Fruit fly (Drosophila melanogaster) whole organism, embryonic: ENCODE measurements around the gene H.

ENCODE experiments used
- Atf6 ChIP-seq: fragments of 200-800 bp; sonication (Bioruptor generic); IDR thresholded peaks from 2 replicates; pipeline ENCODE4 v1.3.6; 2022; ENCODE audit warnings: missing biosample characterization, missing genetic modification characterization
- CG10462 ChIP-seq: fragments of 200-800 bp; sonication (Bioruptor generic); optimal IDR thresholded peaks from 2 replicates; lab custom pipeline; 2016; ENCODE audit warnings: missing biosample characterization, missing genetic modification characterization
- CG10543 ChIP-seq: fragments of 200-800 bp; sonication (Bioruptor generic); optimal IDR thresholded peaks from 3 replicates; lab custom pipeline; 2017; ENCODE audit warnings: missing biosample characterization, mild to moderate bottlenecking, missing genetic modification characterization, moderate library complexity
- CG13424 ChIP-seq: fragments of 200-800 bp; sonication (Bioruptor generic); optimal IDR thresholded peaks from 2 replicates; lab custom pipeline; 2019; ENCODE audit warnings: missing biosample characterization, mild to moderate bottlenecking, missing genetic modification characterization, moderate library complexity
- CG13775 ChIP-seq: fragments of 200-800 bp; sonication (Bioruptor generic); optimal IDR thresholded peaks from 3 replicates; lab custom pipeline; 2017; ENCODE audit warnings: missing biosample characterization, mild to moderate bottlenecking, missing genetic modification characterization
- CG13894 ChIP-seq: fragments of 200-800 bp; sonication (Bioruptor generic); optimal IDR thresholded peaks from 3 replicates; lab custom pipeline; 2018; ENCODE audit warnings: missing biosample characterization, mild to moderate bottlenecking, missing genetic modification characterization, moderate library complexity
- CG14014 ChIP-seq: fragments of 200-800 bp; sonication (Bioruptor generic); IDR thresholded peaks from 2 replicates; pipeline ENCODE4 v1.3.6; 2022; ENCODE audit warnings: missing biosample characterization, missing genetic modification characterization
- CG16815 ChIP-seq: fragments of 200-800 bp; sonication (Bioruptor generic); optimal IDR thresholded peaks from 3 replicates; lab custom pipeline; 2017; ENCODE audit warnings: missing biosample characterization, mild to moderate bottlenecking, missing genetic modification characterization
- CG17328 ChIP-seq: fragments of 200-800 bp; sonication (Bioruptor generic); IDR thresholded peaks from 2 replicates; pipeline ENCODE4 v1.3.6; 2022; ENCODE audit warnings: missing biosample characterization, missing genetic modification characterization
- CG17568 ChIP-seq: fragments of 200-800 bp; sonication (Bioruptor generic); optimal IDR thresholded peaks from 2 replicates; lab custom pipeline; 2018; ENCODE audit warnings: missing biosample characterization, mild to moderate bottlenecking, missing genetic modification characterization, moderate library complexity
- CG17802 ChIP-seq: fragments of 200-800 bp; sonication (Bioruptor generic); optimal IDR thresholded peaks from 2 replicates; lab custom pipeline; 2018; ENCODE audit warnings: missing biosample characterization, mild to moderate bottlenecking, missing genetic modification characterization, moderate library complexity
- CG32532 ChIP-seq: fragments of 200-800 bp; sonication (Bioruptor generic); IDR thresholded peaks from 2 replicates; pipeline ENCODE4 v1.3.6; 2022; ENCODE audit warnings: missing biosample characterization, missing genetic modification characterization
- CG33213 ChIP-seq: fragments of 200-800 bp; sonication (Bioruptor generic); optimal IDR thresholded peaks from 3 replicates; lab custom pipeline; 2016; ENCODE audit warnings: missing biosample characterization, missing genetic modification characterization
- CG5180 ChIP-seq: fragments of 200-800 bp; sonication (Bioruptor generic); optimal IDR thresholded peaks from 3 replicates; lab custom pipeline; 2017; ENCODE audit warnings: missing biosample characterization, missing genetic modification characterization, mild to moderate bottlenecking, moderate library complexity, missing genetic modification reagents
- CG5245 ChIP-seq: fragments of 200-800 bp; sonication (Bioruptor generic); optimal IDR thresholded peaks from 3 replicates; lab custom pipeline; 2016; ENCODE audit warnings: missing biosample characterization, missing genetic modification characterization
- CG6175 ChIP-seq: fragments of 200-800 bp; sonication (Bioruptor generic); IDR thresholded peaks from 3 replicates; pipeline ENCODE4 v1.3.6; 2022; ENCODE audit warnings: missing biosample characterization, missing genetic modification characterization
- CG8281 ChIP-seq: fragments of 200-800 bp; sonication (Bioruptor generic); optimal IDR thresholded peaks from 2 replicates; lab custom pipeline; 2018; ENCODE audit warnings: missing biosample characterization, mild to moderate bottlenecking, missing genetic modification characterization, moderate library complexity
- CG8290 ChIP-seq, 3 experiments: fragments of 200-800 bp; sonication (Bioruptor generic); optimal IDR thresholded peaks; 2 replicates each; lab custom pipeline; 2016 to 2019; ENCODE audit warnings: missing biosample characterization in 3 of 3, missing genetic modification characterization in 3 of 3, mild to moderate bottlenecking in 2 of 3, moderate library complexity in 1 of 3
- CHES-1-like ChIP-seq: fragments of 200-800 bp; sonication (Bioruptor generic); optimal IDR thresholded peaks from 2 replicates; lab custom pipeline; 2016; ENCODE audit warnings: missing biosample characterization, missing genetic modification characterization
- Deaf1 ChIP-seq: fragments of 200-800 bp; optimal IDR thresholded peaks from 3 replicates; lab custom pipeline; 2019; ENCODE audit warnings: missing biosample characterization, mild to moderate bottlenecking, missing genetic modification characterization, moderate library complexity
- ERR ChIP-seq: fragments of 200-800 bp; sonication (Bioruptor generic); optimal IDR thresholded peaks from 2 replicates; lab custom pipeline; 2016; ENCODE audit warnings: missing biosample characterization, missing genetic modification characterization
- HLH3B ChIP-seq: fragments of 200-800 bp; sonication (Bioruptor generic); IDR thresholded peaks from 2 replicates; pipeline ENCODE4 v1.3.6; 2022; ENCODE audit warnings: missing biosample characterization, missing genetic modification characterization
- HLH4C ChIP-seq: fragments of 200-800 bp; sonication (Bioruptor generic); IDR thresholded peaks from 3 replicates; pipeline ENCODE4 v1.3.6; 2022; ENCODE audit warnings: missing biosample characterization, missing genetic modification characterization; ENCODE audit not compliant: partially characterized antibody
- Med ChIP-seq: fragments of 200-800 bp; sonication (Bioruptor generic); peaks from one replicate; lab custom pipeline; 2016; ENCODE audit warnings: missing biosample characterization, missing genetic modification characterization, mild to moderate bottlenecking, inconsistent platforms, moderate library complexity
- NfI ChIP-seq: fragments of 200-800 bp; sonication (Bioruptor generic); optimal IDR thresholded peaks from 3 replicates; lab custom pipeline; 2018; ENCODE audit warnings: missing biosample characterization, mild to moderate bottlenecking, missing genetic modification characterization, moderate library complexity
- Pdp1 ChIP-seq, 2 experiments: fragments of 200-800 bp; sonication (Bioruptor generic); optimal IDR thresholded peaks; 3 replicates each; lab custom pipeline; 2016; ENCODE audit warnings: missing biosample characterization in 2 of 2, missing genetic modification characterization in 2 of 2, mild to moderate bottlenecking in 1 of 2, moderate library complexity in 1 of 2
- TFAM ChIP-seq: fragments of 200-800 bp; sonication (Bioruptor generic); optimal IDR thresholded peaks from 2 replicates; lab custom pipeline; 2017; ENCODE audit warnings: missing biosample characterization, missing genetic modification characterization, inconsistent platforms
- amos ChIP-seq: fragments of 200-800 bp; sonication (Bioruptor generic); IDR thresholded peaks from 2 replicates; pipeline ENCODE4 v1.3.6; 2022; ENCODE audit warnings: missing biosample characterization, missing genetic modification characterization; ENCODE audit not compliant: partially characterized antibody
- ara ChIP-seq: fragments of 200-800 bp; sonication (Bioruptor generic); IDR thresholded peaks from 2 replicates; pipeline ENCODE4 v1.3.6; 2022; ENCODE audit warnings: missing biosample characterization, missing genetic modification characterization
- ase ChIP-seq: fragments of 200-800 bp; sonication (Bioruptor generic); IDR thresholded peaks from 3 replicates; pipeline ENCODE4 v1.3.6; 2022; ENCODE audit warnings: missing biosample characterization, missing genetic modification characterization
- chm ChIP-seq: fragments of 200-800 bp; sonication (Bioruptor generic); IDR thresholded peaks from 2 replicates; pipeline ENCODE4 v1.3.6; 2022; ENCODE audit warnings: missing biosample characterization, missing genetic modification characterization
- ci ChIP-seq: fragments of 200-800 bp; sonication (Bioruptor generic); IDR thresholded peaks from 3 replicates; pipeline ENCODE4 v1.3.6; 2022; ENCODE audit warnings: missing biosample characterization, missing genetic modification characterization
- crol ChIP-seq: fragments of 200-800 bp; sonication (Bioruptor generic); IDR thresholded peaks from 2 replicates; pipeline ENCODE4 v1.3.6; 2022; ENCODE audit warnings: missing biosample characterization, missing genetic modification characterization
- danr ChIP-seq: fragments of 200-800 bp; sonication (Bioruptor generic); IDR thresholded peaks from 2 replicates; pipeline ENCODE4 v1.3.6; 2022; ENCODE audit warnings: missing biosample characterization, missing genetic modification characterization
- eyg ChIP-seq: fragments of 200-800 bp; sonication (Bioruptor generic); optimal IDR thresholded peaks from 3 replicates; lab custom pipeline; 2016; ENCODE audit warnings: missing biosample characterization, missing genetic modification characterization
- fd3F ChIP-seq: fragments of 200-800 bp; sonication (Bioruptor generic); optimal IDR thresholded peaks from 2 replicates; lab custom pipeline; 2018; ENCODE audit warnings: missing biosample characterization, mild to moderate bottlenecking, missing genetic modification characterization, moderate library complexity
- gcm ChIP-seq: fragments of 200-800 bp; sonication (Bioruptor generic); optimal IDR thresholded peaks from 2 replicates; lab custom pipeline; 2019; ENCODE audit warnings: missing biosample characterization, mild to moderate bottlenecking, missing genetic modification characterization, moderate library complexity
- gro ChIP-seq: fragments of 200-800 bp; sonication (Bioruptor generic); optimal IDR thresholded peaks from 2 replicates; lab custom pipeline; 2016; ENCODE audit warnings: missing biosample characterization, missing genetic modification characterization
- gsb ChIP-seq: fragments of 200-800 bp; sonication (Bioruptor generic); IDR thresholded peaks from 2 replicates; pipeline ENCODE4 v1.3.6; 2022; ENCODE audit warnings: missing biosample characterization, missing genetic modification characterization
- ham ChIP-seq: fragments of 200-800 bp; sonication (Bioruptor generic); IDR thresholded peaks from 2 replicates; pipeline ENCODE4 v1.3.6; 2022; ENCODE audit warnings: missing biosample characterization, missing genetic modification characterization
- ind ChIP-seq: fragments of 200-800 bp; sonication (Bioruptor generic); optimal IDR thresholded peaks from 3 replicates; lab custom pipeline; 2016; ENCODE audit warnings: missing biosample characterization, missing genetic modification characterization
- jing ChIP-seq: fragments of 200-800 bp; sonication (Bioruptor generic); optimal IDR thresholded peaks from 2 replicates; lab custom pipeline; 2018; ENCODE audit warnings: missing biosample characterization, mild to moderate bottlenecking, missing genetic modification characterization
- lab ChIP-seq: fragments of 200-800 bp; sonication (Bioruptor generic); optimal IDR thresholded peaks from 3 replicates; lab custom pipeline; 2017; ENCODE audit warnings: missing biosample characterization, missing genetic modification characterization, mild to moderate bottlenecking, moderate library complexity, missing genetic modification reagents
- nau ChIP-seq: fragments of 200-800 bp; sonication (Bioruptor generic); optimal IDR thresholded peaks from 3 replicates; lab custom pipeline; 2017; ENCODE audit warnings: missing biosample characterization, mild to moderate bottlenecking, missing genetic modification characterization, missing genetic modification reagents
- nom ChIP-seq: fragments of 200-800 bp; sonication (Bioruptor generic); optimal IDR thresholded peaks from 2 replicates; lab custom pipeline; 2017; ENCODE audit warnings: missing biosample characterization, missing genetic modification characterization, mild to moderate bottlenecking, moderate library complexity, missing genetic modification reagents
- rib ChIP-seq: fragments of 200-800 bp; sonication (Bioruptor generic); IDR thresholded peaks from 2 replicates; pipeline ENCODE4 v1.3.6; 2022; ENCODE audit warnings: missing biosample characterization, missing genetic modification characterization
- sd ChIP-seq: fragments of 200-800 bp; sonication (Bioruptor generic); optimal IDR thresholded peaks from 3 replicates; lab custom pipeline; 2018; ENCODE audit warnings: missing biosample characterization, mild to moderate bottlenecking, missing genetic modification characterization, moderate library complexity
- slbo ChIP-seq: fragments of 200-800 bp; sonication (Bioruptor generic); IDR thresholded peaks from 2 replicates; pipeline ENCODE4 v1.3.6; 2022; ENCODE audit warnings: missing biosample characterization, missing genetic modification characterization
- trem ChIP-seq: fragments of 200-800 bp; optimal IDR thresholded peaks from 3 replicates; lab custom pipeline; 2019; ENCODE audit warnings: missing biosample characterization, mild to moderate bottlenecking, missing genetic modification characterization, moderate library complexity
- unpg ChIP-seq: fragments of 200-800 bp; sonication (Bioruptor generic); optimal IDR thresholded peaks from 3 replicates; lab custom pipeline; 2018; ENCODE audit warnings: missing biosample characterization, mild to moderate bottlenecking, missing genetic modification characterization, moderate library complexity

Gene H

DNA sequence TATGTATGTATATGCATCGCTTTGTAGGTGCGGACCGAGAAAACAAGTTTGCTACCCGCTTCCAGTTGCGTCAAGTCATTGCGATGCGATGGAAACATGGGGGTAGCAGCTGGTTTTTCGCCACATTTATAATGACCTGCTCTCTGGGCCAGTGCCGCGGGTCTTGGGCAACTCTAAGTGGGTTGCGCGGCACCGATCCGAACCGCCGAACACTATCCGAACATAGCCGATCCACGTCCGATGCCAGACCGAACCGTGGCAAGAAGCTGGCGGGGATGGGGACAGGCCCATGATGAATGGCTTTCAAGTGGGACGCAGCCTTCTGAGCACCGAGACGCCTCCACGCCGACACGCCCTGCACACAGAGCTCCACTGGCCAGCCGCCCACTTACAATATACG, 17.7 kb upstream of the H start (continued):
- peak; percentile 37; the same call in 2 of the 3 replicates for TF ChIP-seq ci (GFP tag; lab: Robert Waterston, UW)
- TF ChIP-seq ase (GFP tag; lab: Robert Waterston, UW): no peak
- no peak for TF ChIP-seq danr
- TF ChIP-seq trem (tag; lab: Kevin White, UChicago): no peak
- no peak for TF ChIP-seq HLH4C
- TF ChIP-seq CG10462: no peak
- peak; percentile 79 for TF ChIP-seq Med (GFP tag; lab: Kevin White, UChicago)
- no peak for TF ChIP-seq CG17568 (GFP tag; lab: Kevin White, UChicago)
- peak; percentile 7; the same call in 1 of the 2 replicates for TF ChIP-seq HLH3B (GFP tag; lab: Robert Waterston, UW)
- no peak for TF ChIP-seq CG5180
- no peak for TF ChIP-seq TFAM (GFP tag; lab: Kevin White, UChicago)
- TF ChIP-seq CG33213 (GFP tag; lab: Kevin White, UChicago): no peak
- TF ChIP-seq nom (GFP tag; lab: Kevin White, UChicago): peak; percentile 47
- TF ChIP-seq CG14014 (GFP tag; lab: Robert Waterston, UW): no peak
- TF ChIP-seq NfI (GFP tag; lab: Kevin White, UChicago): no peak
- 0 out of 2 replicates have a peak, but pooled peaks have one; percentile 15 for TF ChIP-seq gsb (GFP tag; lab: Robert Waterston, UW)
- TF ChIP-seq gcm: peak; percentile 79
- TF ChIP-seq crol: peak; percentile 63
- no peak for TF ChIP-seq CG8281 (tag; lab: Kevin White, UChicago)
- TF ChIP-seq CG13775: no peak
- TF ChIP-seq Deaf1 (tag; lab: Kevin White, UChicago): peak; percentile 96
- no peak for TF ChIP-seq CG5245
- no peak for TF ChIP-seq eyg
- TF ChIP-seq CG6175 (GFP tag; lab: Robert Waterston, UW): peak; percentile 91
- TF ChIP-seq CG13894 (tag; lab: Kevin White, UChicago): peak; percentile 31
- TF ChIP-seq CG8290 (GFP tag; optimal IDR thresholded peaks at IDR 0.05; lab: Kevin White, UChicago): no peak
- peak in 1 of 2 experiments; percentile 46 for TF ChIP-seq CG8290 (tag; optimal IDR thresholded peaks at IDR 0.05; lab: Kevin White, UChicago)
- no peak for TF ChIP-seq rib (GFP tag; lab: Robert Waterston, UW)
- no peak for TF ChIP-seq fd3F (GFP tag; lab: Kevin White, UChicago)
- peak; percentile 25 for TF ChIP-seq lab (GFP tag; lab: Kevin White, UChicago)
- no peak for TF ChIP-seq CG16815 (GFP tag; lab: Kevin White, UChicago)
- TF ChIP-seq Pdp1 (GFP tag; optimal IDR thresholded peaks at IDR 0.05; lab: Kevin White, UChicago): peak in 1 of 2 experiments; percentile 10
- TF ChIP-seq slbo: 0 out of 2 replicates have a peak, but pooled peaks have one; percentile 15
- TF ChIP-seq CG17802 (tag; lab: Kevin White, UChicago): no peak
- TF ChIP-seq sd (tag; lab: Kevin White, UChicago): peak; percentile 3
- TF ChIP-seq CHES-1-like (GFP tag; lab: Kevin White, UChicago): no peak
- no peak for TF ChIP-seq CG17328 (GFP tag; lab: Robert Waterston, UW)
- no peak for TF ChIP-seq jing (GFP tag; lab: Kevin White, UChicago)
- TF ChIP-seq gro (GFP tag; lab: Kevin White, UChicago): no peak
- TF ChIP-seq unpg: no peak
- no peak for TF ChIP-seq ind
- TF ChIP-seq ERR (GFP tag; lab: Kevin White, UChicago): no peak
- TF ChIP-seq ham (GFP tag; lab: Robert Waterston, UW): no peak
- TF ChIP-seq CG32532: peak; percentile 24; the same call in 1 of the 2 replicates
- TF ChIP-seq ara (GFP tag; lab: Robert Waterston, UW): no peak
- peak; percentile 78 for TF ChIP-seq nau (GFP tag; lab: Kevin White, UChicago)
- no peak for TF ChIP-seq Atf6
- no peak for TF ChIP-seq amos
- TF ChIP-seq chm (GFP tag; lab: Robert Waterston, UW): 0 out of 2 replicates have a peak, but pooled peaks have one; percentile 29
- peak; percentile 87 for TF ChIP-seq CG10543 (GFP tag; lab: Kevin White, UChicago)
- no peak for TF ChIP-seq CG13424 (tag; lab: Kevin White, UChicago)
